Fruit fly (Drosophila melanogaster): ENCODE results near the gene hb.

The hb gene

dm6 chr3R:8652731-8653130, 44.9 kb downstream of the hb start, which contains the start of the genes Sys1 and Dhod (continued):
- TF ChIP-seq zf30C (GFP tag; optimal IDR thresholded peaks at IDR 0.05) (peak; percentile 83), Ptx1 (GFP tag; IDR thresholded peaks at IDR 0.05) (peak; percentile 71), stwl (tag; optimal IDR thresholded peaks at IDR 0.05) (peak; percentile 31), jing (GFP tag; optimal IDR thresholded peaks at IDR 0.05) (no peak), CG8478 (optimal IDR thresholded peaks at IDR 0.05) (no peak), CG14710 (tag; optimal IDR thresholded peaks at IDR 0.05) (peak; percentile 73), CG32532 (GFP tag; IDR thresholded peaks at IDR 0.05) (peak; percentile 76), D19A (tag; optimal IDR thresholded peaks at IDR 0.05) (peak; percentile 45), Hr51 (GFP tag; optimal IDR thresholded peaks at IDR 0.05) (peak; percentile 52 to 59), Mes4 (GFP tag; optimal IDR thresholded peaks at IDR 0.05) (no peak), sd (tag; optimal IDR thresholded peaks at IDR 0.05) (peak; percentile 72), HmgZ (tag; optimal IDR thresholded peaks at IDR 0.05) (peak; percentile 76), Fer2 (tag; optimal IDR thresholded peaks at IDR 0.05) (no peak), sob (GFP tag; IDR thresholded peaks at IDR 0.05) (peak; percentile 78), gro (GFP tag; optimal IDR thresholded peaks at IDR 0.05) (peak; percentile 37), lab (GFP tag; optimal IDR thresholded peaks at IDR 0.05) (peak; percentile 70), pan (optimal IDR thresholded peaks at IDR 0.05) (no peak), pan (GFP tag; optimal IDR thresholded peaks at IDR 0.05 in 1 of 2, IDR thresholded peaks at IDR 0.05 in 1 of 2) (peak in 1 of 2 experiments; percentile 72), Bteb2 (GFP tag; optimal IDR thresholded peaks at IDR 0.05) (peak; percentile 62), CG16779 (GFP tag; IDR thresholded peaks at IDR 0.05) (no peak), CG17912 (GFP tag; optimal IDR thresholded peaks at IDR 0.05) (no peak), Dip2 (GFP tag; IDR thresholded peaks at IDR 0.05) (no peak), cato (GFP tag; optimal IDR thresholded peaks at IDR 0.05; ENCODE audit: borderline replicate concordance) (peak; percentile 41), CG12219 (GFP tag; optimal IDR thresholded peaks at IDR 0.05) (no peak), crp (GFP tag; optimal IDR thresholded peaks at IDR 0.05) (no peak), E2f2 (GFP tag; IDR thresholded peaks at IDR 0.05) (no peak; the same call in 1 of the 2 replicates), Xbp1 (GFP tag; optimal IDR thresholded peaks at IDR 0.05) (peak; percentile 76), dmrt99B (tag; optimal IDR thresholded peaks at IDR 0.05) (peak; percentile 28), CG33557 (GFP tag; optimal IDR thresholded peaks at IDR 0.05) (peak; percentile 28), run (tag; optimal IDR thresholded peaks at IDR 0.05) (no peak), slbo (GFP tag; IDR thresholded peaks at IDR 0.05) (peak; percentile 90), Dek (tag; optimal IDR thresholded peaks at IDR 0.05) (peak; percentile 20), grau (tag; optimal IDR thresholded peaks at IDR 0.05) (peak; percentile 69), NC2β (GFP tag; optimal IDR thresholded peaks at IDR 0.05) (peak; percentile 72), CG11723 (GFP tag; optimal IDR thresholded peaks at IDR 0.05) (peak; percentile 24), CG7928 (GFP tag; optimal IDR thresholded peaks at IDR 0.05) (peak; percentile 69), lola (GFP tag; optimal IDR thresholded peaks at IDR 0.05) (peak in 1 of 3 experiments; percentile 47), Lhr (GFP tag; optimal IDR thresholded peaks at IDR 0.05) (no peak), CG1603 (tag; optimal IDR thresholded peaks at IDR 0.05) (peak; percentile 65), sens (GFP tag) (peak; percentile 96), CG6689 (GFP tag; IDR thresholded peaks at IDR 0.05) (peak; percentile 91), CG5245 (GFP tag; optimal IDR thresholded peaks at IDR 0.05) (peak; percentile 36), CG10654 (GFP tag; optimal IDR thresholded peaks at IDR 0.05) (peak; percentile 47), CG31388 (GFP tag; optimal IDR thresholded peaks at IDR 0.05) (peak; percentile 4), Med (GFP tag) (peak; percentile 92), Oli (tag; optimal IDR thresholded peaks at IDR 0.05) (no peak), ap (GFP tag; IDR thresholded peaks at IDR 0.05) (no peak), ato (GFP tag; IDR thresholded peaks at IDR 0.05; ENCODE audit: partially characterized antibody) (no peak), H15 (GFP tag; IDR thresholded peaks at IDR 0.05) (0 out of 3 replicates have a peak, but pooled peaks have one; percentile 37), Hsf (GFP tag; optimal IDR thresholded peaks at IDR 0.05) (peak; percentile 75), row (GFP tag; IDR thresholded peaks at IDR 0.05) (peak; percentile 93)

Data from whole organism, embryonic.